Fruit fly (Drosophila melanogaster) whole organism, embryonic: ENCODE measurements around the gene fiz.

Source experiments
- CG1024 ChIP-seq: fragments of 200-800 bp; sonication (Bioruptor generic); IDR thresholded peaks from 2 replicates; pipeline ENCODE4 v1.3.6; 2022; ENCODE audit warnings: missing biosample characterization, missing genetic modification characterization
- CG10274 ChIP-seq: fragments of 200-800 bp; sonication (Bioruptor generic); optimal IDR thresholded peaks from 3 replicates; lab custom pipeline; 2017; ENCODE audit warnings: missing biosample characterization, mild to moderate bottlenecking, missing genetic modification characterization
- CG11093 ChIP-seq: fragments of 200-800 bp; sonication (Bioruptor generic); IDR thresholded peaks from 3 replicates; pipeline ENCODE4 v1.3.6; 2022; ENCODE audit warnings: missing biosample characterization, missing genetic modification characterization
- CG11504 ChIP-seq: fragments of 200-800 bp; sonication (Bioruptor generic); optimal IDR thresholded peaks from 3 replicates; lab custom pipeline; 2019; ENCODE audit warnings: missing biosample characterization, mild to moderate bottlenecking, missing genetic modification characterization, moderate library complexity
- CG12942 ChIP-seq: fragments of 200-800 bp; sonication (Bioruptor generic); optimal IDR thresholded peaks from 3 replicates; lab custom pipeline; 2016; ENCODE audit warnings: missing biosample characterization, missing genetic modification characterization
- CG14667 ChIP-seq: fragments of 200-800 bp; sonication (Bioruptor generic); IDR thresholded peaks from 2 replicates; pipeline ENCODE4 v1.3.6; 2022; ENCODE audit warnings: missing biosample characterization, missing genetic modification characterization
- CG14965 ChIP-seq: fragments of 200-800 bp; sonication (Bioruptor generic); optimal IDR thresholded peaks from 2 replicates; lab custom pipeline; 2016; ENCODE audit warnings: missing biosample characterization, missing genetic modification characterization, borderline replicate concordance
- CG18011 ChIP-seq: fragments of 200-800 bp; sonication (Bioruptor generic); optimal IDR thresholded peaks from 2 replicates; lab custom pipeline; 2017; ENCODE audit warnings: missing biosample characterization, missing genetic modification characterization, mild to moderate bottlenecking, moderate library complexity, missing genotype
- CG2199 ChIP-seq: fragments of 200-800 bp; sonication (Bioruptor generic); IDR thresholded peaks from 3 replicates; pipeline ENCODE4 v1.3.6; 2022; ENCODE audit warnings: missing biosample characterization, missing genetic modification characterization
- CG31388 ChIP-seq: fragments of 200-800 bp; sonication (Bioruptor generic); optimal IDR thresholded peaks from 2 replicates; lab custom pipeline; 2016; ENCODE audit warnings: missing biosample characterization, missing genetic modification characterization
- CG32532 ChIP-seq: fragments of 200-800 bp; sonication (Bioruptor generic); IDR thresholded peaks from 2 replicates; pipeline ENCODE4 v1.3.6; 2022; ENCODE audit warnings: missing biosample characterization, missing genetic modification characterization
- CG34376 ChIP-seq: fragments of 200-800 bp; sonication (Bioruptor generic); optimal IDR thresholded peaks from 2 replicates; lab custom pipeline; 2018; ENCODE audit warnings: missing biosample characterization, mild to moderate bottlenecking, missing genetic modification characterization
- CG3838 ChIP-seq: fragments of 200-800 bp; sonication (Bioruptor generic); optimal IDR thresholded peaks from 3 replicates; lab custom pipeline; 2016; ENCODE audit warnings: missing biosample characterization, missing genetic modification characterization
- CG3847 ChIP-seq: fragments of 200-800 bp; sonication (Bioruptor generic); IDR thresholded peaks from 2 replicates; pipeline ENCODE4 v1.3.6; 2022; ENCODE audit warnings: missing biosample characterization, missing genetic modification characterization
- CG8944 ChIP-seq: fragments of 200-800 bp; sonication (Bioruptor generic); optimal IDR thresholded peaks from 3 replicates; lab custom pipeline; 2016; ENCODE audit warnings: missing biosample characterization, missing genetic modification characterization
- CG9215 ChIP-seq: fragments of 200-800 bp; sonication (Bioruptor generic); IDR thresholded peaks from 2 replicates; pipeline ENCODE4 v1.3.6; 2022; ENCODE audit warnings: missing biosample characterization, missing genetic modification characterization
- CTCF ChIP-seq: fragments of 200-800 bp; sonication (Bioruptor generic); optimal IDR thresholded peaks from 2 replicates; lab custom pipeline; 2017; ENCODE audit warnings: missing biosample characterization, mild to moderate bottlenecking, missing genetic modification characterization, moderate library complexity
- D ChIP-seq, 2 experiments: fragments of 200-800 bp in 1 of 2; fragments of >200 bp in 1 of 2; sonication (Bioruptor generic) in 1 of 2; optimal IDR thresholded peaks; 2 replicates in 1 of 2; 3 replicates in 1 of 2; lab custom pipeline; 2017; ENCODE audit warnings: mild to moderate bottlenecking in 1 of 2, missing biosample characterization in 1 of 2, missing genetic modification characterization in 1 of 2, missing genetic modification reagents in 1 of 2
- Dad ChIP-seq: fragments of 200-800 bp; sonication (Bioruptor generic); optimal IDR thresholded peaks from 3 replicates; lab custom pipeline; 2016; ENCODE audit warnings: missing biosample characterization, missing genetic modification characterization
- Drgx ChIP-seq: fragments of 200-800 bp; sonication (Bioruptor generic); IDR thresholded peaks from 2 replicates; pipeline ENCODE4 v1.3.6; 2022; ENCODE audit warnings: missing biosample characterization, missing genetic modification characterization
- Eip74EF ChIP-seq, 2 experiments: fragments of 200-800 bp in 1 of 2; fragments of >200 bp in 1 of 2; sonication (Bioruptor generic) in 1 of 2; optimal IDR thresholded peaks; 2 replicates each; lab custom pipeline; 2017 to 2019; ENCODE audit warnings: missing biosample characterization in 2 of 2, missing genetic modification characterization in 2 of 2, mild to moderate bottlenecking in 1 of 2, moderate library complexity in 1 of 2
- GATAe ChIP-seq: fragments of 200-800 bp; sonication (Bioruptor generic); conservative IDR thresholded peaks from 2 replicates; pipeline ENCODE4 v1.3.6; 2022; ENCODE audit warnings: missing biosample characterization, missing genetic modification characterization
- HHEX ChIP-seq: fragments of 200-800 bp; sonication (Bioruptor generic); optimal IDR thresholded peaks from 3 replicates; lab custom pipeline; 2017; ENCODE audit warnings: missing biosample characterization, mild to moderate bottlenecking, missing genetic modification characterization, missing genetic modification reagents
- Lhr ChIP-seq: fragments of 200-800 bp; sonication (Bioruptor generic); optimal IDR thresholded peaks from 3 replicates; lab custom pipeline; 2017; ENCODE audit warnings: mild to moderate bottlenecking, missing biosample characterization, missing genetic modification reagents, missing genetic modification characterization
- Med ChIP-seq: fragments of 200-800 bp; sonication (Bioruptor generic); peaks from one replicate; lab custom pipeline; 2016; ENCODE audit warnings: missing biosample characterization, missing genetic modification characterization, mild to moderate bottlenecking, inconsistent platforms, moderate library complexity
- Meics ChIP-seq: fragments of 200-800 bp; sonication (Bioruptor generic); optimal IDR thresholded peaks from 2 replicates; lab custom pipeline; 2017; ENCODE audit warnings: missing biosample characterization, mild to moderate bottlenecking, missing genetic modification characterization
- Sry-δ ChIP-seq: fragments of 200-800 bp; sonication (Bioruptor generic); optimal IDR thresholded peaks from 2 replicates; lab custom pipeline; 2016; ENCODE audit warnings: missing biosample characterization, missing genetic modification characterization
- Stat92E ChIP-seq, 3 experiments: fragments of >200 bp in 2 of 3; fragments of 200-800 bp in 1 of 3; sonication (Bioruptor generic) in 1 of 3; optimal IDR thresholded peaks; 2 replicates each; lab custom pipeline; 2017 to 2019; ENCODE audit warnings: missing biosample characterization in 3 of 3, missing genetic modification characterization in 3 of 3, mild to moderate bottlenecking in 1 of 3, moderate library complexity in 1 of 3
- Xrp1 ChIP-seq: fragments of 200-800 bp; sonication (Bioruptor generic); IDR thresholded peaks from 2 replicates; pipeline ENCODE4 v1.3.6; 2022; ENCODE audit warnings: missing biosample characterization, missing genetic modification characterization
- abd-A ChIP-seq: fragments of 200-800 bp; sonication (Bioruptor generic); optimal IDR thresholded peaks from 3 replicates; lab custom pipeline; 2019; ENCODE audit warnings: missing biosample characterization, mild to moderate bottlenecking, missing genetic modification characterization, moderate library complexity
- ara ChIP-seq: fragments of 200-800 bp; sonication (Bioruptor generic); IDR thresholded peaks from 2 replicates; pipeline ENCODE4 v1.3.6; 2022; ENCODE audit warnings: missing biosample characterization, missing genetic modification characterization
- cato ChIP-seq: fragments of 200-800 bp; sonication (Bioruptor generic); optimal IDR thresholded peaks from 2 replicates; lab custom pipeline; 2016; ENCODE audit warnings: missing biosample characterization, missing genetic modification characterization, borderline replicate concordance
- chinmo ChIP-seq: fragments of 200-800 bp; sonication (Bioruptor generic); IDR thresholded peaks from 4 replicates; pipeline ENCODE4 v1.3.6; 2022; ENCODE audit warnings: missing biosample characterization, missing genetic modification characterization; ENCODE audit not compliant: partially characterized antibody
- crol ChIP-seq: fragments of 200-800 bp; sonication (Bioruptor generic); IDR thresholded peaks from 2 replicates; pipeline ENCODE4 v1.3.6; 2022; ENCODE audit warnings: missing biosample characterization, missing genetic modification characterization
- dati ChIP-seq: fragments of 200-800 bp; sonication (Bioruptor generic); IDR thresholded peaks from 2 replicates; pipeline ENCODE4 v1.3.6; 2022; ENCODE audit warnings: missing biosample characterization, missing genetic modification characterization
- dm ChIP-seq: fragments of 200-800 bp; sonication (Bioruptor generic); optimal IDR thresholded peaks from 3 replicates; lab custom pipeline; 2016; ENCODE audit warnings: missing biosample characterization, missing genetic modification characterization
- ftz-f1 ChIP-seq: fragments of 200-800 bp; sonication (Bioruptor generic); optimal IDR thresholded peaks from 2 replicates; lab custom pipeline; 2016; ENCODE audit warnings: missing biosample characterization, missing genetic modification characterization
- gem ChIP-seq: fragments of 200-800 bp; sonication (Bioruptor generic); optimal IDR thresholded peaks from 2 replicates; lab custom pipeline; 2019; ENCODE audit warnings: missing biosample characterization, mild to moderate bottlenecking, missing genetic modification characterization, moderate library complexity
- lmd ChIP-seq: fragments of 200-800 bp; sonication (Bioruptor generic); IDR thresholded peaks from 2 replicates; pipeline ENCODE4 v1.3.6; 2022; ENCODE audit warnings: missing biosample characterization, missing genetic modification characterization
- mld ChIP-seq: fragments of 200-800 bp; sonication (Bioruptor generic); IDR thresholded peaks from 3 replicates; pipeline ENCODE4 v1.3.6; 2022; ENCODE audit warnings: missing biosample characterization, missing genetic modification characterization; ENCODE audit not compliant: partially characterized antibody
- pfk ChIP-seq: fragments of 200-800 bp; sonication (Bioruptor generic); optimal IDR thresholded peaks from 2 replicates; lab custom pipeline; 2018; ENCODE audit warnings: missing biosample characterization, mild to moderate bottlenecking, missing genetic modification characterization, moderate library complexity
- salm ChIP-seq: fragments of 200-800 bp; sonication (Bioruptor generic); optimal IDR thresholded peaks from 2 replicates; lab custom pipeline; 2018; ENCODE audit warnings: missing biosample characterization, mild to moderate bottlenecking, missing genetic modification characterization
- scrt ChIP-seq: fragments of 200-800 bp; sonication (Bioruptor generic); optimal IDR thresholded peaks from 2 replicates; lab custom pipeline; 2018; ENCODE audit warnings: missing biosample characterization, mild to moderate bottlenecking, missing genetic modification characterization, moderate library complexity
- sd ChIP-seq: fragments of 200-800 bp; sonication (Bioruptor generic); optimal IDR thresholded peaks from 3 replicates; lab custom pipeline; 2018; ENCODE audit warnings: missing biosample characterization, mild to moderate bottlenecking, missing genetic modification characterization, moderate library complexity
- sens-2 ChIP-seq: fragments of 200-800 bp; sonication (Bioruptor generic); IDR thresholded peaks from 2 replicates; pipeline ENCODE4 v1.3.6; 2022; ENCODE audit warnings: missing biosample characterization, missing genetic modification characterization
- sima ChIP-seq: fragments of 200-800 bp; sonication (Bioruptor generic); optimal IDR thresholded peaks from 2 replicates; lab custom pipeline; 2016; ENCODE audit warnings: missing biosample characterization, missing genetic modification characterization
- sqz ChIP-seq: fragments of 200-800 bp; sonication (Bioruptor generic); optimal IDR thresholded peaks from 3 replicates; lab custom pipeline; 2018; ENCODE audit warnings: missing biosample characterization, mild to moderate bottlenecking, missing genetic modification characterization
- vnd ChIP-seq: fragments of 200-800 bp; sonication (Bioruptor generic); IDR thresholded peaks from 3 replicates; pipeline ENCODE4 v1.3.6; 2022; ENCODE audit warnings: missing biosample characterization, missing genetic modification characterization; ENCODE audit not compliant: partially characterized antibody

fiz gene

dm6 chrX:14909658-14910378, at the start of gene fiz:
Gene fiz (minus strand): TSS chrX:14909708.
- TF ChIP-seq CG14667 (no peak), CG1024 (no peak), mld (GFP tag; lab: Robert Waterston, UW) (no peak), CG32532 (GFP tag; lab: Robert Waterston, UW) (peak; percentile 19; the same call in 1 of the 2 replicates), GATAe (GFP tag; lab: Robert Waterston, UW) (no peak), ftz-f1 (GFP tag; lab: Kevin White, UChicago) (peak; percentile 47), CG31388 (GFP tag; lab: Kevin White, UChicago) (no peak), CG11093 (GFP tag; lab: Robert Waterston, UW) (no peak), sqz (GFP tag; lab: Kevin White, UChicago) (peak; percentile 24), CG10274 (GFP tag; lab: Kevin White, UChicago) (peak; percentile 39), Stat92E (GFP tag; optimal IDR thresholded peaks at IDR 0.05; lab: Kevin White, UChicago) (no peak), CTCF (peak; percentile 88), Eip74EF (GFP tag; optimal IDR thresholded peaks at IDR 0.05; lab: Kevin White, UChicago) (no peak), Med (peak; percentile 57), CG8944 (GFP tag; lab: Kevin White, UChicago) (no peak), CG14965 (GFP tag; lab: Kevin White, UChicago) (peak; percentile 55), ara (0 out of 2 replicates have a peak, but pooled peaks have one; percentile 5), crol (GFP tag; lab: Robert Waterston, UW) (peak; percentile 10; the same call in 1 of the 2 replicates), CG18011 (GFP tag; lab: Kevin White, UChicago) (no peak), Sry-δ (GFP tag; lab: Kevin White, UChicago) (no peak), CG34376 (GFP tag; lab: Kevin White, UChicago) (no peak), sens-2 (GFP tag; lab: Robert Waterston, UW) (no peak), lmd (GFP tag; lab: Robert Waterston, UW) (no peak), D (optimal IDR thresholded peaks at IDR 0.05; lab: Kevin White, UChicago) (no peak), D (GFP tag; optimal IDR thresholded peaks at IDR 0.05; lab: Kevin White, UChicago) (no peak), HHEX (no peak), CG2199 (GFP tag; lab: Robert Waterston, UW) (0 out of 3 replicates have a peak, but pooled peaks have one; percentile 71), sd (tag; lab: Kevin White, UChicago) (peak; percentile 9), Drgx (GFP tag; lab: Robert Waterston, UW) (no peak), dati (GFP tag; lab: Robert Waterston, UW) (no peak), cato (GFP tag; lab: Kevin White, UChicago) (no peak), CG3847 (GFP tag; lab: Robert Waterston, UW) (no peak), chinmo (GFP tag; lab: Robert Waterston, UW) (0 out of 4 replicates have a peak, but pooled peaks have one; percentile 40), gem (peak; percentile 9), sima (no peak)
- TF ChIP-seq, all 482 proteins: peak for 13

- TF ChIP-seq CG11504 (tag; lab: Kevin White, UChicago) (peak; percentile 36), abd-A (tag; lab: Kevin White, UChicago) (peak; percentile 70), salm (no peak), Xrp1 (GFP tag; lab: Robert Waterston, UW) (0 out of 2 replicates have a peak, but pooled peaks have one; percentile 15), CG12942 (GFP tag; lab: Kevin White, UChicago) (no peak), pfk (no peak), Dad (GFP tag; lab: Kevin White, UChicago) (no peak), dm (GFP tag; lab: Kevin White, UChicago) (no peak), vnd (peak; percentile 82), Lhr (GFP tag; lab: Kevin White, UChicago) (peak; percentile 76), Meics (GFP tag; lab: Kevin White, UChicago) (no peak), scrt (GFP tag; lab: Kevin White, UChicago) (peak; percentile 33), CG3838 (no peak), CG9215 (GFP tag; lab: Robert Waterston, UW) (no peak)
These were observed 45.7 kb upstream of the fiz start, which contains the start of the genes CG9030 and eag for dm6 chrX:14955050-14955783. Gene CG9030 (minus strand): TSS chrX:14955100. Gene eag (plus strand): TSS chrX:14955477.
